Fruit fly (Drosophila melanogaster): Measurements from ENCODE around the gene CG7017.

Gene CG7017

dm6 chr3L:20187885-20188570 lies 23.9 kb downstream of the CG7017 start, which contains the start of gene Ssk (continued):
- peak; percentile 35; the same call in 1 of the 2 replicates for TF ChIP-seq CG8765 (GFP tag; IDR thresholded peaks at IDR 0.05)
- TF ChIP-seq CG12155 (GFP tag; optimal IDR thresholded peaks at IDR 0.05) = no peak
- no peak for TF ChIP-seq CG7963 (GFP tag; IDR thresholded peaks at IDR 0.05; ENCODE audit: partially characterized antibody)
- TF ChIP-seq Chrac-16 (GFP tag; optimal IDR thresholded peaks at IDR 0.05) = no peak
- no peak for TF ChIP-seq CG3995 (GFP tag; optimal IDR thresholded peaks at IDR 0.05)
- no peak for TF ChIP-seq CG12104 (GFP tag; optimal IDR thresholded peaks at IDR 0.05)
- no peak for TF ChIP-seq CG6791 (GFP tag; IDR thresholded peaks at IDR 0.05; ENCODE audit: partially characterized antibody)
- TF ChIP-seq bowl (GFP tag; IDR thresholded peaks at IDR 0.05) = no peak
- TF ChIP-seq so (GFP tag; IDR thresholded peaks at IDR 0.05) = peak; percentile 36; the same call in 1 of the 3 replicates
- no peak for TF ChIP-seq dpn (GFP tag; optimal IDR thresholded peaks at IDR 0.05)
- TF ChIP-seq kay (GFP tag; optimal IDR thresholded peaks at IDR 0.05) = no peak
- TF ChIP-seq tio (GFP tag; optimal IDR thresholded peaks at IDR 0.05) = no peak
- TF ChIP-seq Bgb (GFP tag; IDR thresholded peaks at IDR 0.05; ENCODE audit: partially characterized antibody) = peak; percentile 37; the same call in 1 of the 2 replicates
- TF ChIP-seq Tbp (GFP tag; optimal IDR thresholded peaks at IDR 0.05) = no peak
- TF ChIP-seq PHDP (tag; optimal IDR thresholded peaks at IDR 0.05) = peak; percentile 12
- TF ChIP-seq GATAe (GFP tag; conservative IDR thresholded peaks at IDR 0.05) = peak; percentile 99
- no peak for TF ChIP-seq CG30020 (tag; optimal IDR thresholded peaks at IDR 0.05)
- no peak for TF ChIP-seq CG33557 (GFP tag; optimal IDR thresholded peaks at IDR 0.05)
- TF ChIP-seq ci (GFP tag; IDR thresholded peaks at IDR 0.05) = peak; percentile 45
- no peak for TF ChIP-seq CG8388 (GFP tag; optimal IDR thresholded peaks at IDR 0.05)
- TF ChIP-seq gro (GFP tag; optimal IDR thresholded peaks at IDR 0.05) = peak; percentile 43
- TF ChIP-seq CG33213 (GFP tag; optimal IDR thresholded peaks at IDR 0.05) = no peak
- no peak for TF ChIP-seq ssp (GFP tag; IDR thresholded peaks at IDR 0.05)
- no peak for TF ChIP-seq CG10267 (tag; optimal IDR thresholded peaks at IDR 0.05)
- TF ChIP-seq Fer2 (tag; optimal IDR thresholded peaks at IDR 0.05) = no peak
- no peak for TF ChIP-seq Mes4 (GFP tag; optimal IDR thresholded peaks at IDR 0.05)
- no peak for TF ChIP-seq CG3065 (GFP tag; optimal IDR thresholded peaks at IDR 0.05)
- TF ChIP-seq CG4404 (GFP tag; IDR thresholded peaks at IDR 0.05) = no peak
- no peak for TF ChIP-seq CG13296 (GFP tag; optimal IDR thresholded peaks at IDR 0.05)
- TF ChIP-seq lov (optimal IDR thresholded peaks at IDR 0.05) = no peak
- no peak for TF ChIP-seq lov (GFP tag; IDR thresholded peaks at IDR 0.05)
- TF ChIP-seq Sox100B (GFP tag; optimal IDR thresholded peaks at IDR 0.05) = no peak
- TF ChIP-seq CG12236 (GFP tag; optimal IDR thresholded peaks at IDR 0.05) = no peak
- TF ChIP-seq lmd (GFP tag; IDR thresholded peaks at IDR 0.05) = no peak
- no peak for TF ChIP-seq ATbp (GFP tag; optimal IDR thresholded peaks at IDR 0.05)
- TF ChIP-seq Hand (GFP tag; optimal IDR thresholded peaks at IDR 0.05) = peak; percentile 6
- TF ChIP-seq CG2199 (GFP tag; IDR thresholded peaks at IDR 0.05) = 0 out of 3 replicates have a peak, but pooled peaks have one; percentile 44
- TF ChIP-seq pb (GFP tag; optimal IDR thresholded peaks at IDR 0.05) = no peak
- TF ChIP-seq CG32772 (GFP tag; IDR thresholded peaks at IDR 0.05) = no peak
- TF ChIP-seq HLH3B (GFP tag; IDR thresholded peaks at IDR 0.05) = no peak
- TF ChIP-seq CG31365 (tag; optimal IDR thresholded peaks at IDR 0.05) = no peak
- TF ChIP-seq zfh1 (GFP tag; IDR thresholded peaks at IDR 0.05) = no peak
- TF ChIP-seq Ets65A (GFP tag) = peak; percentile 16
- no peak for TF ChIP-seq CG15696 (tag; optimal IDR thresholded peaks at IDR 0.05)
- TF ChIP-seq CG6254 (GFP tag; optimal IDR thresholded peaks at IDR 0.05) = no peak
- no peak for TF ChIP-seq CG1233 (GFP tag; optimal IDR thresholded peaks at IDR 0.05)
- TF ChIP-seq D19A (tag; optimal IDR thresholded peaks at IDR 0.05) = no peak
- TF ChIP-seq CG12744 (GFP tag; optimal IDR thresholded peaks at IDR 0.05) = no peak
- TF ChIP-seq nmo (GFP tag; optimal IDR thresholded peaks at IDR 0.05) = no peak
- TF ChIP-seq CG10431 (GFP tag; optimal IDR thresholded peaks at IDR 0.05) = no peak
- TF ChIP-seq jumu (GFP tag; optimal IDR thresholded peaks at IDR 0.05) = no peak

All from whole organism, embryonic.